Worm (Caenorhabditis elegans) whole organism, L3 larva: ENCODE results near the gene sas-4.

Source experiments
- ceh-82 ChIP-seq: fragments of 150-350 bp; optimal IDR thresholded peaks from 2 replicates; lab custom pipeline; 2014; ENCODE audit warnings: missing biosample characterization, missing genetic modification characterization
- lsy-12 ChIP-seq: sonication (generic microtip); optimal IDR thresholded peaks from 2 replicates; lab custom pipeline; 2016; ENCODE audit warnings: mild to moderate bottlenecking, missing genetic modification characterization, missing compliant biosample characterization
- nfya-1 ChIP-seq: sonication (generic microtip); optimal IDR thresholded peaks from 2 replicates; lab custom pipeline; 2017; ENCODE audit warnings: missing genetic modification characterization, mild to moderate bottlenecking, missing compliant biosample characterization, antibody characterized with exemption, moderate library complexity; ENCODE audit not compliant: insufficient read depth
- nhr-43 ChIP-seq: sonication (generic microtip); optimal IDR thresholded peaks from 2 replicates; lab custom pipeline; 2016; ENCODE audit warnings: mild to moderate bottlenecking, missing genetic modification characterization, missing compliant biosample characterization; ENCODE audit not compliant: poor library complexity, severe bottlenecking
- nhr-76 ChIP-seq: fragments of 150-350 bp; sonication (generic microtip); optimal IDR thresholded peaks from 5 replicates; lab custom pipeline; 2014; ENCODE audit warnings: missing biosample characterization, missing genetic modification characterization
- zag-1 ChIP-seq: fragments of 150-350 bp; optimal IDR thresholded peaks from 2 replicates; lab custom pipeline; 2014; ENCODE audit warnings: missing biosample characterization, missing genetic modification characterization
- ztf-11 ChIP-seq: fragments of 150-350 bp; optimal IDR thresholded peaks from 2 replicates; lab custom pipeline; 2014; ENCODE audit warnings: missing biosample characterization, missing genetic modification characterization
- ztf-4 ChIP-seq: fragments of 150-350 bp; optimal IDR thresholded peaks from 2 replicates; lab custom pipeline; 2014; ENCODE audit warnings: missing biosample characterization, missing genetic modification characterization

ce11 chrIII:8321225-8321624, 2.8 kb upstream of the sas-4 start:
- TF ChIP-seq lsy-12 (tag; lab: Kevin White, UChicago) (no peak), ztf-11 (no peak), nhr-76 (no peak), nhr-43 (tag; lab: Kevin White, UChicago) (no peak), zag-1 (tag; lab: Kevin White, UChicago) (no peak), ztf-4 (tag; lab: Kevin White, UChicago) (no peak), nfya-1 (peak; percentile 3), ceh-82 (tag; lab: Kevin White, UChicago) (no peak)
